Worm (Caenorhabditis elegans) whole organism, young adult: ENCODE measurements around the gene W09G12.9.

ENCODE experiments used
- B0019.2 ChIP-seq: fragments of 200-800 bp; sonication (Bioruptor generic); conservative IDR thresholded peaks from 2 replicates; pipeline ENCODE4 v1.3.6; 2022; ENCODE audit warnings: missing genetic modification reagents, missing genetic modification characterization, missing compliant biosample characterization
- D2030.7 ChIP-seq: fragments of 200-800 bp; sonication (Bioruptor generic); IDR thresholded peaks from 2 replicates; pipeline ENCODE4 v1.3.6; 2022; ENCODE audit warnings: missing genetic modification reagents, missing genetic modification characterization, missing compliant biosample characterization
- F10E7.11 ChIP-seq: sonication (generic microtip); optimal IDR thresholded peaks from 2 replicates; lab custom pipeline; 2017; ENCODE audit warnings: mild to moderate bottlenecking, missing genetic modification characterization, moderate library complexity, missing compliant biosample characterization
- F33H1.4 ChIP-seq: fragments of 200-800 bp; sonication (Bioruptor generic); IDR thresholded peaks from 2 replicates; pipeline ENCODE4 v1.3.6; 2022; ENCODE audit warnings: missing genetic modification reagents, missing genetic modification characterization, missing compliant biosample characterization
- F55B11.4 ChIP-seq: sonication (generic microtip); optimal IDR thresholded peaks from 2 replicates; lab custom pipeline; 2016; ENCODE audit warnings: missing compliant biosample characterization, missing genetic modification characterization, borderline replicate concordance; ENCODE audit not compliant: insufficient read depth
- F57A8.1 ChIP-seq: fragments of 200-800 bp; sonication (Bioruptor generic); optimal IDR thresholded peaks from 2 replicates; lab custom pipeline; 2018; ENCODE audit warnings: mild to moderate bottlenecking, missing genetic modification characterization, moderate library complexity, missing compliant biosample characterization
- F57C9.4 ChIP-seq: sonication (generic microtip); optimal IDR thresholded peaks from 2 replicates; lab custom pipeline; 2017; ENCODE audit warnings: mild to moderate bottlenecking, missing genetic modification characterization, missing compliant biosample characterization
- T26A5.8 ChIP-seq: sonication (generic microtip); optimal IDR thresholded peaks from 2 replicates; lab custom pipeline; 2016; ENCODE audit warnings: missing genetic modification characterization, missing compliant biosample characterization
- Y56A3A.18 ChIP-seq: fragments of 200-800 bp; sonication (Bioruptor generic); IDR thresholded peaks from 2 replicates; pipeline ENCODE4 v1.3.6; 2022; ENCODE audit warnings: missing genetic modification reagents, missing genetic modification characterization, missing compliant biosample characterization
- Y95B8A.8 ChIP-seq: fragments of 200-800 bp; sonication (Bioruptor generic); IDR thresholded peaks from 2 replicates; pipeline ENCODE4 v1.3.6; 2022; ENCODE audit warnings: missing genetic modification reagents, missing genetic modification characterization, missing compliant biosample characterization
- ZK185.1 ChIP-seq: sonication (generic microtip); optimal IDR thresholded peaks from 2 replicates; lab custom pipeline; 2016; ENCODE audit warnings: mild to moderate bottlenecking, missing genetic modification characterization, missing compliant biosample characterization; ENCODE audit not compliant: poor library complexity, severe bottlenecking
- ama-1 ChIP-seq, 3 experiments: fragments of 150-350 bp in 1 of 3; sonication (generic microtip) in 2 of 3; optimal IDR thresholded peaks; 2 replicates each; lab custom pipeline; 2014 to 2018; ENCODE audit warnings: missing biosample characterization in 2 of 3, missing genetic modification characterization in 2 of 3, missing genetic modification reagents in 2 of 3
- attf-5 ChIP-seq: fragments of 200-800 bp; sonication (Bioruptor generic); optimal IDR thresholded peaks from 2 replicates; lab custom pipeline; 2018; ENCODE audit warnings: mild to moderate bottlenecking, missing genetic modification characterization, missing compliant biosample characterization
- attf-6 ChIP-seq: fragments of 200-800 bp; sonication (Bioruptor generic); IDR thresholded peaks from 2 replicates; pipeline ENCODE4 v1.3.6; 2022; ENCODE audit warnings: missing genetic modification reagents, missing genetic modification characterization, missing compliant biosample characterization
- bed-2 ChIP-seq: fragments of 200-800 bp; sonication (Bioruptor generic); IDR thresholded peaks from 2 replicates; pipeline ENCODE4 v1.3.6; 2022; ENCODE audit warnings: missing genetic modification reagents, missing genetic modification characterization, missing compliant biosample characterization
- cebp-2 ChIP-seq: fragments of 200-800 bp; sonication (Bioruptor generic); IDR thresholded peaks from 2 replicates; pipeline ENCODE4 v1.3.6; 2022; ENCODE audit warnings: missing genetic modification characterization, missing compliant biosample characterization
- ceh-79 ChIP-seq: sonication (generic microtip); optimal IDR thresholded peaks from 2 replicates; lab custom pipeline; 2017; ENCODE audit warnings: mild to moderate bottlenecking, missing genetic modification characterization, missing compliant biosample characterization
- chd-7 ChIP-seq: sonication (generic microtip); optimal IDR thresholded peaks from 2 replicates; lab custom pipeline; 2016; ENCODE audit warnings: mild to moderate bottlenecking, missing genetic modification characterization, moderate library complexity, missing compliant biosample characterization
- egl-44 ChIP-seq: fragments of 200-800 bp; sonication (Bioruptor generic); IDR thresholded peaks from 2 replicates; pipeline ENCODE4 v1.3.6; 2022; ENCODE audit warnings: missing genetic modification reagents, missing genetic modification characterization, missing compliant biosample characterization
- fkh-3 ChIP-seq: sonication (generic microtip); optimal IDR thresholded peaks from 2 replicates; lab custom pipeline; 2016; ENCODE audit warnings: mild to moderate bottlenecking, missing genetic modification characterization, missing compliant biosample characterization
- gei-17 ChIP-seq: fragments of 200-800 bp; sonication (Bioruptor generic); optimal IDR thresholded peaks from 2 replicates; lab custom pipeline; 2018; ENCODE audit warnings: mild to moderate bottlenecking, missing genetic modification characterization, missing compliant biosample characterization
- him-1 ChIP-seq: sonication (generic microtip); optimal IDR thresholded peaks from 2 replicates; lab custom pipeline; 2016; ENCODE audit warnings: missing genotype, missing genetic modification reagents, missing genetic modification characterization, missing compliant biosample characterization
- hlh-12 ChIP-seq: sonication (generic microtip); optimal IDR thresholded peaks from 2 replicates; lab custom pipeline; 2016; ENCODE audit warnings: missing genetic modification characterization, missing compliant biosample characterization
- hmg-1.2 ChIP-seq: fragments of 200-800 bp; sonication (Bioruptor generic); IDR thresholded peaks from 2 replicates; pipeline ENCODE4 v1.3.6; 2022; ENCODE audit warnings: missing genetic modification reagents, missing genetic modification characterization, missing compliant biosample characterization
- hmg-20 ChIP-seq: fragments of 200-800 bp; sonication (Bioruptor generic); IDR thresholded peaks from 2 replicates; pipeline ENCODE4 v1.3.6; 2022; ENCODE audit warnings: missing genetic modification reagents, missing genetic modification characterization, missing compliant biosample characterization
- hrde-1 ChIP-seq: sonication (generic microtip); optimal IDR thresholded peaks from 2 replicates; lab custom pipeline; 2016; ENCODE audit warnings: missing genetic modification characterization, mild to moderate bottlenecking, missing compliant biosample characterization, moderate library complexity, missing genotype, missing genetic modification reagents, borderline replicate concordance
- hsf-1 ChIP-seq: fragments of 200-800 bp; sonication (Bioruptor generic); IDR thresholded peaks from 2 replicates; pipeline ENCODE4 v1.3.6; 2022; ENCODE audit warnings: missing genetic modification reagents, missing genetic modification characterization, missing compliant biosample characterization
- lag-1 ChIP-seq: fragments of 200-800 bp; sonication (Bioruptor generic); IDR thresholded peaks from 2 replicates; pipeline ENCODE4 v1.3.6; 2022; ENCODE audit warnings: missing genetic modification reagents, missing genetic modification characterization, missing compliant biosample characterization
- let-526 ChIP-seq: fragments of 200-800 bp; sonication (Bioruptor generic); IDR thresholded peaks from 2 replicates; pipeline ENCODE4 v1.3.6; 2022; ENCODE audit warnings: missing genetic modification reagents, missing genetic modification characterization, missing compliant biosample characterization
- lin-35 ChIP-seq, 3 experiments: fragments of 150-350 bp in 2 of 3; sonication (generic microtip) in 1 of 3; optimal IDR thresholded peaks; 2 replicates each; lab custom pipeline; 2014 to 2018; ENCODE audit warnings: missing biosample characterization in 3 of 3, missing genetic modification characterization in 3 of 3, missing genetic modification reagents in 3 of 3
- lir-1 ChIP-seq: fragments of 200-800 bp; sonication (Bioruptor generic); conservative IDR thresholded peaks from 2 replicates; pipeline ENCODE4 v1.3.6; 2022; ENCODE audit warnings: missing genetic modification reagents, missing genetic modification characterization, missing compliant biosample characterization
- madf-6 ChIP-seq: fragments of 200-800 bp; sonication (Bioruptor generic); IDR thresholded peaks from 2 replicates; pipeline ENCODE4 v1.3.6; 2022; ENCODE audit warnings: missing genetic modification reagents, missing genetic modification characterization, missing compliant biosample characterization
- nfya-2 ChIP-seq: fragments of 200-800 bp; sonication (Bioruptor generic); IDR thresholded peaks from 2 replicates; pipeline ENCODE4 v1.3.6; 2022; ENCODE audit warnings: missing genetic modification reagents, missing genetic modification characterization, missing compliant biosample characterization
- nfyb-1 ChIP-seq: fragments of 200-800 bp; sonication (Bioruptor generic); IDR thresholded peaks from 2 replicates; pipeline ENCODE4 v1.3.6; 2022; ENCODE audit warnings: missing genetic modification reagents, missing genetic modification characterization, missing compliant biosample characterization
- nhr-120 ChIP-seq: fragments of 200-800 bp; sonication (Bioruptor generic); IDR thresholded peaks from 2 replicates; pipeline ENCODE4 v1.3.6; 2022; ENCODE audit warnings: missing genetic modification characterization, missing compliant biosample characterization
- nhr-80 ChIP-seq: sonication (generic microtip); optimal IDR thresholded peaks from 2 replicates; lab custom pipeline; 2016; ENCODE audit warnings: missing genetic modification characterization, missing compliant biosample characterization
- nhr-90 ChIP-seq: sonication (generic microtip); optimal IDR thresholded peaks from 2 replicates; lab custom pipeline; 2016; ENCODE audit warnings: missing genotype, mild to moderate bottlenecking, missing genetic modification characterization, missing compliant biosample characterization
- rcor-1 ChIP-seq: fragments of 200-800 bp; sonication (Bioruptor generic); IDR thresholded peaks from 2 replicates; pipeline ENCODE4 v1.3.6; 2022; ENCODE audit warnings: missing genetic modification reagents, missing genetic modification characterization, missing compliant biosample characterization
- repo-1 ChIP-seq: sonication (generic microtip); optimal IDR thresholded peaks from 2 replicates; lab custom pipeline; 2017; ENCODE audit warnings: mild to moderate bottlenecking, missing genetic modification characterization, missing compliant biosample characterization
- sdz-38 ChIP-seq: sonication (generic microtip); optimal IDR thresholded peaks from 2 replicates; lab custom pipeline; 2016; ENCODE audit warnings: missing genotype, missing genetic modification characterization, missing compliant biosample characterization
- snpc-1.1 ChIP-seq: sonication (generic microtip); optimal IDR thresholded peaks from 2 replicates; lab custom pipeline; 2017; ENCODE audit warnings: missing genetic modification characterization, mild to moderate bottlenecking, missing compliant biosample characterization, antibody characterized with exemption, moderate library complexity, missing genotype, missing genetic modification reagents; ENCODE audit not compliant: insufficient read depth
- snpc-3.4 ChIP-seq: sonication (generic microtip); optimal IDR thresholded peaks from 2 replicates; lab custom pipeline; 2017; ENCODE audit warnings: missing genetic modification characterization, mild to moderate bottlenecking, missing compliant biosample characterization, antibody characterized with exemption, moderate library complexity, missing genotype, missing genetic modification reagents
- sptf-2 ChIP-seq: fragments of 200-800 bp; sonication (Bioruptor generic); optimal IDR thresholded peaks from 2 replicates; lab custom pipeline; 2018; ENCODE audit warnings: mild to moderate bottlenecking, missing genetic modification characterization, missing compliant biosample characterization
- tbx-9 ChIP-seq: sonication (generic microtip); optimal IDR thresholded peaks from 2 replicates; lab custom pipeline; 2016; ENCODE audit warnings: borderline replicate concordance, missing genetic modification characterization, inconsistent platforms, missing compliant biosample characterization
- unc-130 ChIP-seq: sonication (generic microtip); optimal IDR thresholded peaks from 2 replicates; lab custom pipeline; 2016; ENCODE audit warnings: missing genetic modification reagents, missing genetic modification characterization, missing compliant biosample characterization
- unc-62 ChIP-seq: fragments of 150-350 bp; optimal IDR thresholded peaks from 2 replicates; lab custom pipeline; 2014; ENCODE audit warnings: missing biosample characterization, missing genetic modification reagents, missing genetic modification characterization
- zfh-2 ChIP-seq: fragments of 200-800 bp; sonication (Bioruptor generic); conservative IDR thresholded peaks from 2 replicates; pipeline ENCODE4 v1.3.6; 2022; ENCODE audit warnings: missing genetic modification reagents, missing genetic modification characterization, missing compliant biosample characterization
- ztf-3 ChIP-seq: fragments of 200-800 bp; sonication (Bioruptor generic); optimal IDR thresholded peaks from 2 replicates; lab custom pipeline; 2018; ENCODE audit warnings: mild to moderate bottlenecking, missing genetic modification characterization, missing compliant biosample characterization

W09G12.9 gene

ce11 chrIV:1256723-1257122 is 40.3 kb downstream of the W09G12.9 start, which contains the start of gene clec-168:
clec-168 (plus strand) TSS chrIV:1256969.
- TF ChIP-seq nhr-80 (tag; lab: Kevin White, UChicago) (peak; percentile 16), unc-130 (GFP tag; lab: Kevin White, UChicago) (no peak), D2030.7 (no peak), F33H1.4 (GFP tag; lab: Robert Waterston, UW) (no peak), madf-6 (no peak), lag-1 (GFP tag; lab: Robert Waterston, UW) (no peak), hsf-1 (no peak)

- TF ChIP-seq egl-44 (GFP tag; lab: Robert Waterston, UW) (no peak), F10E7.11 (tag; lab: Kevin White, UChicago) (no peak), nhr-120 (GFP tag; lab: Robert Waterston, UW) (no peak), zfh-2 (GFP tag; lab: Robert Waterston, UW) (no peak), hsf-1 (no peak), nhr-90 (tag; lab: Kevin White, UChicago) (no peak), gei-17 (GFP tag; lab: Kevin White, UChicago) (no peak), snpc-1.1 (tag; lab: Kevin White, UChicago) (peak; percentile 91), rcor-1 (GFP tag; lab: Robert Waterston, UW) (no peak; the same call in 1 of the 2 replicates), Y56A3A.18 (GFP tag; lab: Robert Waterston, UW) (no peak), Y95B8A.8 (GFP tag; lab: Robert Waterston, UW) (no peak), let-526 (GFP tag; lab: Robert Waterston, UW) (no peak), hmg-1.2 (peak; percentile 72; the same call in 1 of the 2 replicates), repo-1 (peak; percentile 19), ama-1 (optimal IDR thresholded peaks at IDR 0.05; lab: Kevin White, UChicago) (no peak), ama-1 (GFP tag; optimal IDR thresholded peaks at IDR 0.05; lab: Kevin White, UChicago) (no peak), sptf-2 (no peak), hlh-12 (tag; lab: Kevin White, UChicago) (no peak), nfyb-1 (GFP tag; lab: Robert Waterston, UW) (no peak), bed-2 (GFP tag; lab: Robert Waterston, UW) (no peak), unc-62 (no peak), ZK185.1 (tag; lab: Kevin White, UChicago) (no peak), ztf-3 (GFP tag; lab: Kevin White, UChicago) (no peak), F57C9.4 (tag; lab: Kevin White, UChicago) (no peak), tbx-9 (tag; lab: Kevin White, UChicago) (no peak), lin-35 (GFP tag; optimal IDR thresholded peaks at IDR 0.05; lab: Kevin White, UChicago) (no peak), F55B11.4 (tag; lab: Kevin White, UChicago) (no peak), attf-5 (no peak), hrde-1 (tag; lab: Kevin White, UChicago) (no peak), sdz-38 (tag; lab: Kevin White, UChicago) (no peak), B0019.2 (GFP tag; lab: Robert Waterston, UW) (no peak), nfya-2 (no peak), lir-1 (no peak), snpc-3.4 (tag; lab: Kevin White, UChicago) (peak; percentile 91), chd-7 (tag; lab: Kevin White, UChicago) (no peak), fkh-3 (tag; lab: Kevin White, UChicago) (no peak), T26A5.8 (no peak), F57A8.1 (GFP tag; lab: Kevin White, UChicago) (no peak), him-1 (tag; lab: Kevin White, UChicago) (peak; percentile 6), hmg-20 (GFP tag; lab: Robert Waterston, UW) (no peak), cebp-2 (GFP tag; lab: Robert Waterston, UW) (no peak), attf-6 (GFP tag; lab: Robert Waterston, UW) (peak; percentile 11; the same call in 1 of the 2 replicates), ceh-79 (tag; lab: Kevin White, UChicago) (no peak)
Measured at ce11 chrIV:1260474-1260873, 44.1 kb downstream of the W09G12.9 start.
